Worm (Caenorhabditis elegans) whole organism, L1 larva: ENCODE results near the gene srd-5.
A peak's percentile ranks its signal among the peaks of the same experiment; 100 is the strongest.

ENCODE experiments used
- F16B12.6 ChIP-seq: fragments of 150-350 bp; optimal IDR thresholded peaks from 2 replicates; lab custom pipeline; 2014; ENCODE audit warnings: missing biosample characterization, missing genetic modification characterization
- aly-2 ChIP-seq: fragments of 150-350 bp; optimal IDR thresholded peaks from 2 replicates; lab custom pipeline; 2014; ENCODE audit warnings: missing biosample characterization, missing genetic modification characterization
- blmp-1 ChIP-seq: fragments of 150-350 bp; optimal IDR thresholded peaks from 2 replicates; lab custom pipeline; 2014; ENCODE audit warnings: missing biosample characterization, missing genetic modification characterization
- ceh-8 ChIP-seq: fragments of 200-800 bp; sonication (Bioruptor generic); optimal IDR thresholded peaks from 2 replicates; lab custom pipeline; 2018; ENCODE audit warnings: mild to moderate bottlenecking, missing genetic modification characterization, moderate library complexity, missing compliant biosample characterization
- ceh-82 ChIP-seq, 3 experiments: fragments of 150-350 bp in 1 of 3; sonication (generic microtip) in 2 of 3; optimal IDR thresholded peaks; 2 replicates each; lab custom pipeline; 2014 to 2017; ENCODE audit warnings: missing biosample characterization in 3 of 3, missing genetic modification characterization in 3 of 3
- dpl-1 ChIP-seq, 3 experiments: fragments of 150-350 bp in 2 of 3; sonication (generic microtip) in 1 of 3; optimal IDR thresholded peaks; 2 replicates each; lab custom pipeline; 2014 to 2017; ENCODE audit warnings: missing biosample characterization in 3 of 3, missing genetic modification characterization in 3 of 3, missing genetic modification reagents in 3 of 3
- efl-1 ChIP-seq, 4 experiments: fragments of 150-350 bp; optimal IDR thresholded peaks in 3 of 4; peaks in 1 of 4; 1 replicate in 1 of 4; 2 replicates in 3 of 4; lab custom pipeline; 2014; ENCODE audit warnings: missing biosample characterization in 2 of 4, missing genetic modification characterization in 2 of 4, missing genetic modification reagents in 2 of 4
- fkh-10 ChIP-seq: sonication (generic microtip); optimal IDR thresholded peaks from 2 replicates; lab custom pipeline; 2017; ENCODE audit warnings: missing biosample characterization, missing genetic modification reagents, missing genetic modification characterization
- irx-1 ChIP-seq: sonication (generic microtip); optimal IDR thresholded peaks from 2 replicates; lab custom pipeline; 2016; ENCODE audit warnings: missing genetic modification characterization, missing compliant biosample characterization
- jun-1 ChIP-seq: fragments of 150-350 bp; optimal IDR thresholded peaks from 2 replicates; lab custom pipeline; 2014; ENCODE audit warnings: missing biosample characterization, missing genetic modification reagents, missing genetic modification characterization
- lin-14 ChIP-seq: fragments of 200-800 bp; sonication (Bioruptor generic); optimal IDR thresholded peaks from 2 replicates; lab custom pipeline; 2018; ENCODE audit warnings: mild to moderate bottlenecking, missing genetic modification characterization, moderate library complexity, missing compliant biosample characterization
- lin-15B ChIP-seq: fragments of 150-350 bp; sonication (generic microtip); optimal IDR thresholded peaks from 3 replicates; lab custom pipeline; 2014; ENCODE audit warnings: missing biosample characterization, missing genetic modification characterization
- lin-35 ChIP-seq, 2 experiments: fragments of 150-350 bp; optimal IDR thresholded peaks; 2 replicates each; lab custom pipeline; 2014; ENCODE audit warnings: missing biosample characterization in 2 of 2, missing genetic modification characterization in 2 of 2, missing genetic modification reagents in 2 of 2
- lir-3 ChIP-seq: sonication (generic microtip); optimal IDR thresholded peaks from 2 replicates; lab custom pipeline; 2016; ENCODE audit warnings: mild to moderate bottlenecking, missing genetic modification characterization, moderate library complexity, missing compliant biosample characterization; ENCODE audit not compliant: poor library complexity
- lsy-2 ChIP-seq, 2 experiments: fragments of 150-350 bp; optimal IDR thresholded peaks; 2 replicates each; lab custom pipeline; 2014; ENCODE audit warnings: missing biosample characterization in 2 of 2, missing genetic modification characterization in 2 of 2
- mdl-1 ChIP-seq, 2 experiments: fragments of 150-350 bp; optimal IDR thresholded peaks; 2 replicates each; lab custom pipeline; 2014 to 2017; ENCODE audit warnings: missing biosample characterization in 2 of 2, missing genetic modification characterization in 2 of 2, inconsistent platforms in 1 of 2
- mef-2 ChIP-seq: fragments of 150-350 bp; optimal IDR thresholded peaks from 2 replicates; lab custom pipeline; 2014; ENCODE audit warnings: missing biosample characterization, missing genetic modification characterization
- mep-1 ChIP-seq: fragments of 150-350 bp; optimal IDR thresholded peaks from 2 replicates; lab custom pipeline; 2014; ENCODE audit warnings: missing biosample characterization, missing genetic modification characterization
- nhr-237 ChIP-seq: fragments of 150-350 bp; optimal IDR thresholded peaks from 2 replicates; lab custom pipeline; 2014; ENCODE audit warnings: missing biosample characterization, missing genetic modification characterization
- nhr-28 ChIP-seq: fragments of 150-350 bp; optimal IDR thresholded peaks from 2 replicates; lab custom pipeline; 2014; ENCODE audit warnings: missing biosample characterization, missing genetic modification characterization
- nhr-84 ChIP-seq: sonication (generic microtip); optimal IDR thresholded peaks from 2 replicates; lab custom pipeline; 2017; ENCODE audit warnings: missing biosample characterization, missing genetic modification characterization
- nhr-85 ChIP-seq: sonication (generic microtip); peaks from one replicate; lab custom pipeline; 2016; ENCODE audit warnings: missing genetic modification characterization, inconsistent platforms, missing compliant biosample characterization
- rnt-1 ChIP-seq: sonication (generic microtip); optimal IDR thresholded peaks from 2 replicates; lab custom pipeline; 2016; ENCODE audit warnings: mild to moderate bottlenecking, missing genetic modification characterization, moderate library complexity, missing compliant biosample characterization
- skn-1 ChIP-seq: fragments of 150-350 bp; optimal IDR thresholded peaks from 2 replicates; lab custom pipeline; 2014; ENCODE audit warnings: missing biosample characterization, missing genetic modification characterization
- snu-23 ChIP-seq: sonication (generic microtip); optimal IDR thresholded peaks from 2 replicates; lab custom pipeline; 2016; ENCODE audit warnings: missing genetic modification characterization, missing compliant biosample characterization
- sox-4 ChIP-seq: sonication (generic microtip); optimal IDR thresholded peaks from 2 replicates; lab custom pipeline; 2016; ENCODE audit warnings: missing genetic modification characterization, missing compliant biosample characterization
- sptf-1 ChIP-seq: fragments of 150-350 bp; optimal IDR thresholded peaks from 2 replicates; lab custom pipeline; 2014; ENCODE audit warnings: missing biosample characterization, missing genetic modification characterization
- sup-37 ChIP-seq: fragments of 200-800 bp; sonication (Bioruptor generic); optimal IDR thresholded peaks from 2 replicates; lab custom pipeline; 2018; ENCODE audit warnings: mild to moderate bottlenecking, missing genetic modification characterization, missing compliant biosample characterization
- tbx-2 ChIP-seq: sonication (generic microtip); optimal IDR thresholded peaks from 2 replicates; lab custom pipeline; 2016; ENCODE audit warnings: missing genetic modification characterization, missing compliant biosample characterization
- unc-62 ChIP-seq: fragments of 150-350 bp; optimal IDR thresholded peaks from 2 replicates; lab custom pipeline; 2014; ENCODE audit warnings: missing biosample characterization, missing genetic modification reagents, missing genetic modification characterization
- unc-86 ChIP-seq: sonication (generic microtip); optimal IDR thresholded peaks from 2 replicates; lab custom pipeline; 2016; ENCODE audit warnings: missing genetic modification characterization, missing compliant biosample characterization
- unc-98 ChIP-seq: fragments of 200-800 bp; sonication (Bioruptor generic); IDR thresholded peaks from 2 replicates; pipeline ENCODE4 v1.3.6; 2022; ENCODE audit warnings: missing genetic modification characterization, missing compliant biosample characterization
- xbp-1 ChIP-seq: sonication (generic microtip); optimal IDR thresholded peaks from 2 replicates; lab custom pipeline; 2016; ENCODE audit warnings: missing genetic modification characterization, missing compliant biosample characterization

srd-5 gene

DNA sequence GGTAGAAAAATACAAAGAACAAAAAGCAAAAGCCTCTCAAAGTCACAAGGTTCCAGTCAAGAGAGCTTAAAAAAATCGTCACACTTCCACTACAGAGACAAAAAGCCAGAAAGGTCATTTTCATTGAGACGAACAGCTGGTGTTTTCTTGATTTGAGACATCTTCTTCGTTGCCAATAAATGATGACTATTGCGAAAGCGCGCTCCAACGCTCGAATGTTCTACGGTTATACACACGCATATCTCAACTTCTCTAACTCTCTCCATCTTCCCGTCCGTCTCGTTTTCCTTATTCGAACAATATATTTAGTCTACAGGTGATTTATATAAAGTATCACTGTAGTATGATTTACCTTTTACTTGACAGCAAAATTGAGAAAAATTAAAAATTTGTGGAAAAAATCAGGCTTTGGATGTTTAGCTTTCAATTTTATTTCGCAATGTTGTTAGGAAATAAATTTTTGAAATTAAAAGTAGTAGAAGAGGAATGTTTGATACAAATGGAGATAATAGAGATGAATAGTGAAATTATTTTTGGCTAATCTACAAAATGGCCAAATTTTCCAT, 8.9 kb downstream of the srd-5 start (continued):
- peak; percentile 33 for TF ChIP-seq rnt-1
- TF ChIP-seq sup-37 (GFP tag; lab: Kevin White, UChicago), result no peak
- TF ChIP-seq blmp-1 (tag; lab: Kevin White, UChicago), result peak; percentile 53
- peak; percentile 8 for TF ChIP-seq nhr-237 (tag; lab: Kevin White, UChicago)
- peak; percentile 8 for TF ChIP-seq lir-3 (tag; lab: Kevin White, UChicago)
- peak; percentile 63 for TF ChIP-seq snu-23 (GFP tag; lab: Kevin White, UChicago)
- peak in 1 of 2 experiments; percentile 54 for TF ChIP-seq mdl-1 (tag; optimal IDR thresholded peaks at IDR 0.05; lab: Kevin White, UChicago)
- TF ChIP-seq aly-2 (tag; lab: Kevin White, UChicago), result peak; percentile 12

DNA sequence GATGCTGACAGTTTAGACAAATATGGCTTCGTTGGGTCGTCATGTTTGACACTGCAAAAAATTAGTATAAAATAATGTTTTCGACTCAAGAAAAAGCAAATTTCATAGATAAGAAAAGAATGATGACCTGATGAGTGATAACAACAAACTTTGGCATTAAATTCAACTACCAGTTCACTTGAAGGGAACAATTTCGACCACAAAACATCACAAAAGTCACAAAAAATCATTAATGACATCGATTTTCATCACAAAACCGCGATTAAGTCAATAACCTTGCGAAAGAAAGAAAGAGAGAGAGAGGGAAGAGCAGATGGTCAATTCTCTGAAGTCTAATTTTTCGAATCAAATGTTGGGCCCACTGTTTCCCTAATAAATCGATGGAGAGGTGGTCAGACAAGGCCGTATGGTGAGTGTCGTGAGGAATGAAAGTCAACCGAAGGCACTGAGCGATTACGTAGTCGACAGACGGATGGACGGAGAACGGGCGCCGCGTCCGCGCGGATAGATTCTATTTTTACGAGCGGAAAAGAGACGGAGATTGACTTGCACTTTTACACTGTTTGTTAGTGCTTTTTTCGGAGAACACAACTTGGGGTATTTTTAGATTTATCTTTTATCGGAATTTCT, 9.8 kb downstream of the srd-5 start, which contains the start of gene bec-1:
Gene bec-1, minus strand, starts transcription at position 51 of the 630 bp plus-strand sequence.
- no peak for TF ChIP-seq nhr-28 (tag; lab: Kevin White, UChicago)
- no peak for TF ChIP-seq nhr-84 (tag; lab: Kevin White, UChicago)
- TF ChIP-seq blmp-1 (tag; lab: Kevin White, UChicago), result peak; percentile 19
- TF ChIP-seq sptf-1 (tag; lab: Kevin White, UChicago), result no peak
- no peak for TF ChIP-seq efl-1 (optimal IDR thresholded peaks at IDR 0.05; lab: Kevin White, UChicago)
- peak in 1 of 2 experiments; percentile 72 for TF ChIP-seq efl-1 (GFP tag; optimal IDR thresholded peaks at IDR 0.05 in 1 of 2; lab: Kevin White, UChicago)
- no peak for TF ChIP-seq lir-3 (tag; lab: Kevin White, UChicago)
- TF ChIP-seq unc-62, result no peak
- TF ChIP-seq lin-35 (GFP tag; optimal IDR thresholded peaks at IDR 0.05; lab: Kevin White, UChicago), result no peak
- no peak for TF ChIP-seq ceh-8 (GFP tag; lab: Kevin White, UChicago)
- TF ChIP-seq ceh-82 (tag; optimal IDR thresholded peaks at IDR 0.05; lab: Kevin White, UChicago), result no peak
- no peak for TF ChIP-seq aly-2 (tag; lab: Kevin White, UChicago)
- no peak for TF ChIP-seq sox-4 (tag; lab: Kevin White, UChicago)
- TF ChIP-seq lin-14 (GFP tag; lab: Kevin White, UChicago), result peak; percentile 1
- TF ChIP-seq snu-23 (GFP tag; lab: Kevin White, UChicago), result no peak
- no peak for TF ChIP-seq mef-2 (tag; lab: Kevin White, UChicago)
- TF ChIP-seq nhr-237 (tag; lab: Kevin White, UChicago), result no peak
- no peak for TF ChIP-seq dpl-1 (GFP tag; optimal IDR thresholded peaks at IDR 0.05; lab: Kevin White, UChicago)
- TF ChIP-seq skn-1, result no peak
- TF ChIP-seq mep-1 (tag; lab: Kevin White, UChicago), result peak; percentile 2
- TF ChIP-seq tbx-2 (tag; lab: Kevin White, UChicago), result no peak
- no peak for TF ChIP-seq fkh-10 (GFP tag; lab: Kevin White, UChicago)
- TF ChIP-seq unc-98 (GFP tag; lab: Robert Waterston, UW), result no peak

DNA sequence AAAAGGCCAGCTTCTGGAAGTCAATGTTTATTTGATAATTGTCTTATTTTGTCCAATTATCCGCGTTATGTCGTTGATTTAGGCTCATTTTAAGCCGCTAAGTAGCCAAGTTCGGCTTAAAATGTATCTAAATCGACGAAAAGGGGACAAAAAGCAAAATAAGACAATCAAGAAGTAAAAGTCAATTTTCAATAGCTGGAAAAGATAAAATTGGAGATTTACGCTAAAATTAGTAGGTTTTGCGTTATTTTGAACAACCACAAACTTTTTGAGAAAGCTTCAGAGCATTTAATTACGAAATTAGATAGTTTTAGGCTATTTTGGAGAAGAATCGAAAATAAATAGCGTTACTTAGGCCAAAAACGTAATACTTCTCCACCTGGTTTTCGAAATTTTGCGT, 11.4 kb downstream of the srd-5 start:
- TF ChIP-seq unc-86 (tag; lab: Kevin White, UChicago), result no peak
- TF ChIP-seq nhr-85, result peak; percentile 13

DNA sequence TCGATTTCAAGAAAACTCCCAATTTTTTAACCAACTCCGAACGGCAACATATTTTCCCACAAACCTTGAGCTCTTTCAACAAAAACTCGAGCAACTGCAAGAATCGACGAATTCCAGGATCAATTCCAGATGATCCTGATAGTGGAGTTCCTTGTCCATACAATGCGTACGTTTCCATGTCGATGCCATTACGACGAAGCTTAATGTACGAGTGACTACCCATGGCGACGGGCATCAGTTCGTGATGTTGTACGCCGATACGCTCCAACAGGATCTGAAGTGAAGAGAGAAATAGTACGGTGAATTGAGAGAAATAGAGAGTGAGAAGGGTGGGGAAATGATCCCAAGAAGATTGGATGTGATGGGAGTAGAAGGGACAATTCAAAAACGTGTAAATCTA, 12.3 kb downstream of the srd-5 start:
- TF ChIP-seq lsy-2 (tag; optimal IDR thresholded peaks at IDR 0.05; lab: Kevin White, UChicago) (no peak), efl-1 (optimal IDR thresholded peaks at IDR 0.05; lab: Kevin White, UChicago) (no peak), efl-1 (GFP tag; optimal IDR thresholded peaks at IDR 0.05 in 1 of 2; lab: Kevin White, UChicago) (peak in 1 of 2 experiments; percentile 17), irx-1 (tag; lab: Kevin White, UChicago) (no peak)

DNA sequence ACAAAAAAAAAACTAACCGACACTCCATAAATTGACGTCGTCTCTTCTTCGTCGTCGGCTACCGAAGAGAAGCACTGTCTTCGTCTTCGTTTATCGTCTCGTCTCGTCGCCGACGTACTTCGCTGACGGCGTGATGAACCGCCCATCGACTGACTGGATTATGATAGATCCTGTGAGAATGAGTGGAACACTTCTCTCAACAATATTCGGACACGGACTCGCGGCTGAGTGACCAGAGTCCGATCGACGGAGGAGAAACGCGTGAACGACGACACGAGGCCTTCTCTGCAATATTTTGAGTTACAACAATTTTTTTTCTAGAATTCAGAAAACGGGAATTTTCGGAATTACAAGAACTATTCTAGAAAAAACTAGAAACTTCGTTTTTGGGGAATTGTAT, 14.1 kb downstream of the srd-5 start, which contains the start of gene skn-1:
Gene skn-1, minus strand, starts transcription at position 146 of the 400 bp plus-strand sequence.
- TF ChIP-seq lin-15B (tag; lab: Kevin White, UChicago) (no peak), efl-1 (optimal IDR thresholded peaks at IDR 0.05; lab: Kevin White, UChicago) (no peak), efl-1 (GFP tag; optimal IDR thresholded peaks at IDR 0.05 in 1 of 2; lab: Kevin White, UChicago) (peak in 1 of 2 experiments; percentile 88), jun-1 (tag; lab: Kevin White, UChicago) (no peak), aly-2 (tag; lab: Kevin White, UChicago) (no peak), F16B12.6 (tag; lab: Kevin White, UChicago) (no peak), xbp-1 (no peak), rnt-1 (no peak), blmp-1 (tag; lab: Kevin White, UChicago) (no peak)
